Worm (Caenorhabditis elegans) whole organism, mixed stage, embryonic: ENCODE measurements around the gene clec-207.

Experiments used
- ceh-39 ChIP-seq: fragments of 150-350 bp; optimal IDR thresholded peaks from 2 replicates; lab custom pipeline; 2014; ENCODE audit warnings: missing biosample characterization, missing genetic modification characterization
- elt-1 ChIP-seq: sonication (generic microtip); optimal IDR thresholded peaks from 2 replicates; lab custom pipeline; 2017; ENCODE audit warnings: missing genetic modification characterization, mild to moderate bottlenecking, missing compliant biosample characterization, antibody characterized with exemption, moderate library complexity, borderline replicate concordance; ENCODE audit not compliant: insufficient read depth
- elt-3 ChIP-seq: fragments of 150-350 bp; optimal IDR thresholded peaks from 2 replicates; lab custom pipeline; 2014; ENCODE audit warnings: missing biosample characterization, missing genetic modification characterization
- lin-13 ChIP-seq: fragments of 150-350 bp; optimal IDR thresholded peaks from 2 replicates; lab custom pipeline; 2014; ENCODE audit warnings: missing biosample characterization, missing genetic modification characterization
- lsy-2 ChIP-seq: fragments of 150-350 bp; optimal IDR thresholded peaks from 2 replicates; lab custom pipeline; 2014; ENCODE audit warnings: missing biosample characterization, missing genetic modification characterization
- nhr-12 ChIP-seq: fragments of 150-350 bp; optimal IDR thresholded peaks from 2 replicates; lab custom pipeline; 2014; ENCODE audit warnings: missing biosample characterization, missing genetic modification characterization
- nhr-237 ChIP-seq: fragments of 150-350 bp; optimal IDR thresholded peaks from 2 replicates; lab custom pipeline; 2014; ENCODE audit warnings: missing biosample characterization, missing genetic modification characterization
- pha-4 ChIP-seq: fragments of 150-350 bp; optimal IDR thresholded peaks from 2 replicates; lab custom pipeline; 2018; ENCODE audit warnings: missing biosample characterization, missing genetic modification reagents, missing genetic modification characterization
- snpc-4 ChIP-seq: fragments of 150-350 bp; optimal IDR thresholded peaks from 2 replicates; lab custom pipeline; 2014; ENCODE audit warnings: missing biosample characterization, missing genetic modification characterization
- unc-39 ChIP-seq: fragments of 150-350 bp; optimal IDR thresholded peaks from 2 replicates; lab custom pipeline; 2014; ENCODE audit warnings: missing biosample characterization, missing genetic modification characterization
- unc-62 ChIP-seq: fragments of 150-350 bp; optimal IDR thresholded peaks from 2 replicates; lab custom pipeline; 2014; ENCODE audit warnings: missing biosample characterization, missing genetic modification reagents, missing genetic modification characterization

- TF ChIP-seq nhr-237 (tag; lab: Kevin White, UChicago), result peak; percentile 20
- TF ChIP-seq unc-62 (GFP tag; lab: Kevin White, UChicago), result no peak
- no peak for TF ChIP-seq elt-1 (tag; lab: Kevin White, UChicago)
- no peak for TF ChIP-seq elt-3 (tag; lab: Kevin White, UChicago)
- TF ChIP-seq nhr-12 (tag; lab: Kevin White, UChicago), result no peak
- TF ChIP-seq lin-13 (tag; lab: Kevin White, UChicago), result no peak
- TF ChIP-seq ceh-39, result no peak
- no peak for TF ChIP-seq snpc-4 (tag; lab: Kevin White, UChicago)
- TF ChIP-seq unc-39 (tag; lab: Kevin White, UChicago), result no peak
- no peak for TF ChIP-seq lsy-2 (tag; lab: Kevin White, UChicago)
- no peak for TF ChIP-seq pha-4
Measured at ce11 chrV:2133512-2133911, 37.6 kb downstream of the clec-207 start.
